Fruit fly (Drosophila melanogaster): ENCODE results near the gene schlank.

schlank gene

dm6 chrX:6278879-6279628 is 12.0 kb upstream of the schlank start:
- TF ChIP-seq CG8478 (optimal IDR thresholded peaks at IDR 0.05) (no peak), CTCF (optimal IDR thresholded peaks at IDR 0.05) (no peak)

dm6 chrX:6276590-6276989 is 9.6 kb upstream of the schlank start, which contains the start of gene CG3566:
Gene CG3566, minus strand, starts transcription at chrX:6276724.
- TF ChIP-seq CTCF (optimal IDR thresholded peaks at IDR 0.05), result no peak

- TF ChIP-seq CTCF (optimal IDR thresholded peaks at IDR 0.05) (no peak), CG8478 (optimal IDR thresholded peaks at IDR 0.05) (no peak)
These were observed 936 bp upstream of the schlank start, which contains the start of gene Spt6 for dm6 chrX:6267745-6268582. Gene Spt6, plus strand, starts transcription at chrX:6267797.

- TF ChIP-seq CTCF (optimal IDR thresholded peaks at IDR 0.05) (no peak), CG8478 (optimal IDR thresholded peaks at IDR 0.05) (no peak)
These were observed 936 bp downstream of the schlank start for dm6 chrX:6266092-6266491.

- TF ChIP-seq CG8478 (optimal IDR thresholded peaks at IDR 0.05), result no peak
- no peak for TF ChIP-seq CTCF (optimal IDR thresholded peaks at IDR 0.05)
These were observed 1.6 kb downstream of the schlank start for dm6 chrX:6265456-6265877.

dm6 chrX:6264456-6264855 is 2.6 kb downstream of the schlank start:
- no peak for TF ChIP-seq CTCF (optimal IDR thresholded peaks at IDR 0.05)
- TF ChIP-seq CG8478 (optimal IDR thresholded peaks at IDR 0.05), result no peak

- TF ChIP-seq CTCF (optimal IDR thresholded peaks at IDR 0.05), result no peak
- TF ChIP-seq CG8478 (optimal IDR thresholded peaks at IDR 0.05), result no peak
These were observed 3.4 kb downstream of the schlank start for dm6 chrX:6263614-6264130.

dm6 chrX:6260900-6261299 is 6.1 kb downstream of the schlank start, which contains the start of gene Josd:
Gene Josd, plus strand, starts transcription at chrX:6261169.
- TF ChIP-seq CTCF (optimal IDR thresholded peaks at IDR 0.05) (no peak), CG8478 (optimal IDR thresholded peaks at IDR 0.05) (no peak)

dm6 chrX:6259696-6260095 is 7.3 kb downstream of the schlank start:
- TF ChIP-seq CG8478 (optimal IDR thresholded peaks at IDR 0.05) (no peak), CTCF (optimal IDR thresholded peaks at IDR 0.05) (no peak)

- no peak for TF ChIP-seq CG8478 (optimal IDR thresholded peaks at IDR 0.05)
- no peak for TF ChIP-seq CTCF (optimal IDR thresholded peaks at IDR 0.05)
These were observed 11.6 kb downstream of the schlank start, which contains the start of the genes Rbcn-3A and Spx for dm6 chrX:6255414-6255915. Gene Rbcn-3A, minus strand, starts transcription at chrX:6255487. Gene Spx, plus strand, starts transcription at chrX:6255822.

dm6 chrX:6254617-6255349 is 12.2 kb downstream of the schlank start:
- TF ChIP-seq CTCF (optimal IDR thresholded peaks at IDR 0.05) (no peak), CG8478 (optimal IDR thresholded peaks at IDR 0.05) (no peak)

dm6 chrX:6253701-6254100 is 13.3 kb downstream of the schlank start:
- TF ChIP-seq CG8478 (optimal IDR thresholded peaks at IDR 0.05), result no peak
- peak; percentile 65 to 79 for TF ChIP-seq CTCF (optimal IDR thresholded peaks at IDR 0.05)

dm6 chrX:6252897-6253540 is 14.0 kb downstream of the schlank start:
- TF ChIP-seq CG8478 (optimal IDR thresholded peaks at IDR 0.05), result no peak
- TF ChIP-seq CTCF (optimal IDR thresholded peaks at IDR 0.05), result no peak

- TF ChIP-seq CTCF (optimal IDR thresholded peaks at IDR 0.05), result no peak
- TF ChIP-seq CG8478 (optimal IDR thresholded peaks at IDR 0.05), result no peak
These were observed 30.0 kb downstream of the schlank start, which contains the start of gene CG14445 for dm6 chrX:6237015-6237414. Gene CG14445, plus strand, starts transcription at chrX:6237315.

Measured in S2 (cell line).